Worm (Caenorhabditis elegans): ENCODE results near the gene txdc-9.

Gene txdc-9

ce11 chrIII:6464113-6464571 is 32.2 kb downstream of the txdc-9 start (continued):
- no peak for TF ChIP-seq sptf-2 (GFP tag; optimal IDR thresholded peaks at IDR 0.05)
- TF ChIP-seq zim-3 (tag; optimal IDR thresholded peaks at IDR 0.05), result peak; percentile 72
- peak; percentile 68 for TF ChIP-seq attf-3 (GFP tag; conservative IDR thresholded peaks at IDR 0.05)
- TF ChIP-seq gei-17 (GFP tag; optimal IDR thresholded peaks at IDR 0.05), result no peak
- TF ChIP-seq nhr-80 (tag; optimal IDR thresholded peaks at IDR 0.05), result peak; percentile 99
- no peak for TF ChIP-seq dpff-1 (tag; optimal IDR thresholded peaks at IDR 0.05)
- no peak for TF ChIP-seq him-1 (tag; optimal IDR thresholded peaks at IDR 0.05)
- peak; percentile 66 for TF ChIP-seq hmg-1.2 (GFP tag; IDR thresholded peaks at IDR 0.05)
- peak; percentile 94 for TF ChIP-seq chd-7 (tag; optimal IDR thresholded peaks at IDR 0.05)
- peak; percentile 82 for TF ChIP-seq T26A5.8 (tag; optimal IDR thresholded peaks at IDR 0.05)
- peak; percentile 95 for TF ChIP-seq dox-1 (GFP tag; IDR thresholded peaks at IDR 0.05)
- TF ChIP-seq fkh-3 (tag; optimal IDR thresholded peaks at IDR 0.05), result peak; percentile 30
- TF ChIP-seq madf-6 (GFP tag; IDR thresholded peaks at IDR 0.05), result peak; percentile 92
- TF ChIP-seq K11D2.4 (GFP tag; IDR thresholded peaks at IDR 0.05), result peak; percentile 86
- peak; percentile 69; the same call in 1 of the 2 replicates for TF ChIP-seq egl-44 (GFP tag; IDR thresholded peaks at IDR 0.05)
- TF ChIP-seq mcd-1 (GFP tag; IDR thresholded peaks at IDR 0.05), result peak; percentile 89
- no peak for TF ChIP-seq snpc-1.3 (tag; optimal IDR thresholded peaks at IDR 0.05; ENCODE audit: insufficient read depth)
- peak; percentile 83 for TF ChIP-seq Y67H2A.10 (GFP tag; conservative IDR thresholded peaks at IDR 0.05)
- TF ChIP-seq let-607 (tag; optimal IDR thresholded peaks at IDR 0.05), result peak; percentile 83 to 87
- TF ChIP-seq Y53G8AR.9 (GFP tag; conservative IDR thresholded peaks at IDR 0.05), result peak; percentile 88
- TF ChIP-seq tbp1 (GFP tag; optimal IDR thresholded peaks at IDR 0.05), result peak; percentile 70
- TF ChIP-seq rpc-1 (optimal IDR thresholded peaks at IDR 0.05), result no peak
- no peak for TF ChIP-seq rpc-1 (tag; optimal IDR thresholded peaks at IDR 0.05)
- TF ChIP-seq bed-2 (GFP tag; IDR thresholded peaks at IDR 0.05), result no peak
- TF ChIP-seq D2030.7 (GFP tag; IDR thresholded peaks at IDR 0.05), result peak; percentile 74
- peak; percentile 79 for TF ChIP-seq F52B5.7 (tag; optimal IDR thresholded peaks at IDR 0.05)
- TF ChIP-seq die-1 (tag; optimal IDR thresholded peaks at IDR 0.05), result peak; percentile 47
- peak; percentile 86 for TF ChIP-seq C06A6.2 (GFP tag; conservative IDR thresholded peaks at IDR 0.05)
- TF ChIP-seq snpc-4 (GFP tag; optimal IDR thresholded peaks at IDR 0.05), result no peak
- peak in 3 of 4 experiments; percentile 66 to 69 (median 67) for TF ChIP-seq snpc-4 (tag; optimal IDR thresholded peaks at IDR 0.05)
- no peak for TF ChIP-seq nhr-27 (tag; optimal IDR thresholded peaks at IDR 0.05)
- peak; percentile 30 for TF ChIP-seq ZK185.1 (tag; optimal IDR thresholded peaks at IDR 0.05; ENCODE audit: poor library complexity, severe bottlenecking)
- 0 out of 2 replicates have a peak, but pooled peaks have one; percentile 16 for TF ChIP-seq ceh-58 (GFP tag; IDR thresholded peaks at IDR 0.05)
- TF ChIP-seq F39B2.1 (GFP tag; IDR thresholded peaks at IDR 0.05), result no peak
- peak; percentile 97 for TF ChIP-seq egrh-3 (GFP tag; IDR thresholded peaks at IDR 0.05)
- TF ChIP-seq nfya-2 (GFP tag; IDR thresholded peaks at IDR 0.05), result no peak
- TF ChIP-seq ztf-28 (GFP tag; IDR thresholded peaks at IDR 0.05), result 0 out of 2 replicates have a peak, but pooled peaks have one; percentile 66
- TF ChIP-seq K12H6.12 (tag; optimal IDR thresholded peaks at IDR 0.05), result peak; percentile 86
- TF ChIP-seq nhr-90 (tag; optimal IDR thresholded peaks at IDR 0.05), result peak; percentile 67
- TF ChIP-seq lag-1 (GFP tag; IDR thresholded peaks at IDR 0.05), result no peak
- peak; percentile 66 for TF ChIP-seq lsl-1 (GFP tag; optimal IDR thresholded peaks at IDR 0.05)
- TF ChIP-seq somi-1 (GFP tag; optimal IDR thresholded peaks at IDR 0.05), result peak; percentile 77
- TF ChIP-seq ztf-3 (GFP tag; optimal IDR thresholded peaks at IDR 0.05), result peak; percentile 40
- TF ChIP-seq C17E4.6 (GFP tag; IDR thresholded peaks at IDR 0.05), result peak; percentile 88
- peak; percentile 18 for TF ChIP-seq ama-1 (optimal IDR thresholded peaks at IDR 0.05)
- peak in 1 of 2 experiments; percentile 8 for TF ChIP-seq ama-1 (GFP tag; optimal IDR thresholded peaks at IDR 0.05)
- TF ChIP-seq cebp-1 (GFP tag; IDR thresholded peaks at IDR 0.05), result peak; percentile 94
- TF ChIP-seq cebp-1 (tag; optimal IDR thresholded peaks at IDR 0.05), result peak; percentile 97
- TF ChIP-seq lin-40 (tag; optimal IDR thresholded peaks at IDR 0.05), result no peak
- peak; percentile 95 for TF ChIP-seq nfyb-1 (GFP tag; IDR thresholded peaks at IDR 0.05)
